Fruit fly (Drosophila melanogaster) whole organism, larva: Measurements from ENCODE around the gene CG14933.
A peak's percentile ranks its signal among the peaks of the same experiment; 100 is the strongest.

Experiments
- noc ChIP-seq: fragments of 200-800 bp; sonication (Bioruptor generic); optimal IDR thresholded peaks from 3 replicates; lab custom pipeline; 2019; ENCODE audit warnings: missing biosample characterization, mild to moderate bottlenecking, missing genetic modification characterization, moderate library complexity

Gene CG14933

DNA sequence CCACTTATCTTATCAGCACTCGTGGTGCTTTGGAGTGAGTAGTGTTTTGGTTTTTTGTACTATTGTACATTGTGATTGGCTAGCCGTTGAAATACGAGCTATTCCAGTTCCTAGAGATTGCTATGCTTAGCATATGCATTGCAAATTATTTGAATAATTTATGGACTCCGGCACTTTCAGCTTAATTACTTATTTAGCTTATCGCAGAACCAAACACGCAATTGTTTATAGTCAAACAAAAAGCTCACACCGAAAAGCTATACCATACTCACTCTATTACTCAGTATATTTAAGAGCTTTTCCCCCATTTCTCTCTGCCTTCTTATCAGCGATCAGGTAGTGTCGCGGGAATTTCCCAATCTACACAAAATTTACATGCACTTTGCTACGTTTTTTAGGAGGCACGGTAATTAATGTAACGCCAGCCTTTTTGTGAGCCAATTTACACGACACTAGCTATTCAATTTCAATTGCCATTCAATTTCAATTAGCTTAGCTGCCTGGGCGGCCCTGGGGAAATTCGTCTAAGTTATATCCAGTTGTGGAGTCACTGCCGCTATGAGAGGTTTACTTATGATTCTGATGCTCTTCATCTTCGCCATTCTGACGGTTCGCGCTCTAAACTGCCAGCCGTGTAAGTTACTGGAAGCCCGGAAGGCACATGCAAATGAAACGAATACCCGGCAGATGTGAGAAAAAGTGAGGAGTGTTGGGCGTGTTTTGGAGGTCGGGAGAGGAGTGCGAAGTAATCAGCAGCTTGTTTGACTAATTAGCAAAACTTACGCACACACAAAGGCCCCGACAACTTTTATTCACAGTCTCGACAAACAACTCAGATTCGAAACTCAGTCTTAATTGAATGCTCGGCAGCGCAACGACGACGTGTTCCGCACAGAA lies at the start of gene CG14933, which contains the start of the genes CG44008, CG46426 and CG42486:
TSS of gene CG14933 (plus strand) at position 538 of the 897 bp plus-strand sequence.
TSS of gene CG44008 (minus strand) at position 155 of the 897 bp plus-strand sequence.
TSS of gene CG46426 (plus strand) at position 538 of the 897 bp plus-strand sequence.
TSS of gene CG42486 (plus strand) at position 847 of the 897 bp plus-strand sequence.
- TF ChIP-seq noc (tag; lab: Kevin White, UChicago), result peak; percentile 19

DNA sequence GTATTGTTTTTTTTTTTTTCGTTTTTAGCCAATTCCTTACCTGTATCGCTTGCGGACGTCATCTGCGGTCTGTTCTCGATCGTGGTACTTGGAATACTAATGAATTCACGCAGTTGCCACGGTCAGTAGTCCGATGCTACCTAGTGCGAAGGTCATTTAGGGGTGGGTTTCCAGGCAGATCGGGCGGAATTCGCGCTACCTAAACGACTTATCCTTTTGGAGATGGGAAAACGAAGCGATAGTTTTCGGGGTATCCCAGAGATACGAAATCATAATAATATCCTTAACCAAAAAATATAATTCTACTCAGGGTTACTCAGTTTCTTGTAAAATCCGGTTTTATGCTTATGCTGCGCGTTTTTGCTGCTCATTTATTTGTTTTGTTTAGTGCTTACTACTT lies 48.6 kb upstream of the CG14933 start, which contains the start of gene CG14937:
TSS of gene CG14937 (minus strand) at position 101 of the 400 bp plus-strand sequence.
- no peak for TF ChIP-seq noc (tag; lab: Kevin White, UChicago)

DNA sequence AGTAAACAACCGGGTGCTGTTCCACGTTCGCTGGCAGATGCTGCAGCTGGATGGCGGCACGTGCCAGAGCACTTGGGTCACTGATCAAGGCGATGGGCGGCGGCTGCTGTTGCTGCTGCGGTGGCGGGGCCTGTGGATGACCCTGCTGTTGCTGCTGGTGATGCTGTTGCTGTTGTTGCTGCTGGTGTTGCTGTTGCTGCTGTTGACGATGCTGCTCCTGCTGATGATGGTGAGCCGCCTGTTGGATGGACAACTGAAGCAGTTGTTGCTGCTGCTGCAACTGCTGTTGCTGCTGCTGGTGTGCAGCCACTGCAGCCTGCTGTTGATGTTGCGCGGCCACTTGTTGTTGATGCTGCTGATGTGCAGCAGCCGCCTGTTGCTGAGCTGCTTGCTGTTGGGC lies 45.5 kb upstream of the CG14933 start:
- no peak for TF ChIP-seq noc (tag; lab: Kevin White, UChicago)

DNA sequence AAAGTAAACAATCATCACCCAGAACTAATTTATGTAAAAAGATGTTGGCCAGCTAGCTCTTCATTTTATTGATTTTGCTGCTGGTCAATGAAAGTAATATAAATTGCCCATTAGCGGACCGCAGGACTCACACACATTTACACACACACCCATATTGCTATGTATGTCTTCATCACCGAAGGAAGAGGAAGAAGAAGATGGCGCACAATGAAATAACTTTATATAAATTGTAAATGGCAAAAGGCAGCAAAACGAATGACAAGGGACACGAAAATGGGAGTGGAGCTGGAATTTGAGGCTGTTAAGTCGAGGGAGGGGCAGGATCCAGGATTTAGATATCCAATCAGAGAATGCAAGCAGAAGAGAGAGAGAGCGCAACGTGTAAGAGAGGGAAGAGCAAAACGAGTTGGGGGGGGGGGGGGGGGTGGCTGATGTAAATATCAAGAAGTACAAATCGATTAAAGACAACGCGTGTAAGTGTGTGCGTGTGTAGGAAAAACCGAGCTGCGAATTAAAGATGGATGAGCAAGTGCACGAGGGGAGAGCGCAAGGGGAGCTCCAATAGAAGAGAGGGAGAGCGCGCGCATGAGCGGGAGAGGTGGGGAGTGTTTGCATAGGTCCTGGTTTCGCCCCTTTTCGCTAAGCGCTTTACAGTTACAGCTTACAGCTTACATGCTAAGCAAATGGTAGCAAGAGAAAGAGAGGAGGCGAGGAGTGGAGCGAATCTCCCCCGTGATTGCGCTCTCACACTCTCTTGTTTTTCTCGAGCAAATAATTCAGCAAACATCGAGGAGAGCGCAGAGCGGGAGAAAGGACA lies 38.2 kb upstream of the CG14933 start:
- TF ChIP-seq noc (tag; lab: Kevin White, UChicago), result no peak

DNA sequence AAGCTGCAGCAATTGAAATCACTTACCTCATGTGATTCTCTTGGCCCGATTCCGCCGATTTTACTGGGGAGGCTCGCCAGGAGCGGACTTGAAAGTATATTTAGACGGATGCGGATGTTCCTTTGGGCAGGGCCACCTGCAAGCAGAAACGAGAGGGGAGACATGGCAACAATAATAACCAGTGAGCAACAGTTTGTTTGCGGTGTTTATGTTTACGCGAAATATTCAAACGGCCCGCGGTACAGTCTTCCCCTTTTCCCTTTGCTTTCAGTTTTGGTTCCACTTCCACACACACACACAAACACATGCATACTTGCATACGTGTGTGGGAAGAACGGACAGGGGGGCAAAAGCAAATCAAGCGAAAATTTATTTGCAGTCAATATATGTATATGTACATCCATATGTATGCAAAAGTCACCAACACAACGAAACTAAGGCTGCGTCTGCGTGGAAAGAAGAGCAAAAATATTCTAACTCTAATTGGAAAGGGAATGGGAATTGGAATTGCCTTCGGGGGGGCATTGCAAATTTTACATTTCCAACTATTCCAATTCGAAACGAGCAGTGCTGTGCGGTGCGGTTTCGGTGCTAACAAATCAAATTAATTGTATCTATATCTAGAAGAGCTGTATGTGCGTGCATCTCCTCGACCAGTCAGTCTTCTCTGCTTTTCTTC lies 36.5 kb upstream of the CG14933 start:
- TF ChIP-seq noc (tag; lab: Kevin White, UChicago), result no peak

DNA sequence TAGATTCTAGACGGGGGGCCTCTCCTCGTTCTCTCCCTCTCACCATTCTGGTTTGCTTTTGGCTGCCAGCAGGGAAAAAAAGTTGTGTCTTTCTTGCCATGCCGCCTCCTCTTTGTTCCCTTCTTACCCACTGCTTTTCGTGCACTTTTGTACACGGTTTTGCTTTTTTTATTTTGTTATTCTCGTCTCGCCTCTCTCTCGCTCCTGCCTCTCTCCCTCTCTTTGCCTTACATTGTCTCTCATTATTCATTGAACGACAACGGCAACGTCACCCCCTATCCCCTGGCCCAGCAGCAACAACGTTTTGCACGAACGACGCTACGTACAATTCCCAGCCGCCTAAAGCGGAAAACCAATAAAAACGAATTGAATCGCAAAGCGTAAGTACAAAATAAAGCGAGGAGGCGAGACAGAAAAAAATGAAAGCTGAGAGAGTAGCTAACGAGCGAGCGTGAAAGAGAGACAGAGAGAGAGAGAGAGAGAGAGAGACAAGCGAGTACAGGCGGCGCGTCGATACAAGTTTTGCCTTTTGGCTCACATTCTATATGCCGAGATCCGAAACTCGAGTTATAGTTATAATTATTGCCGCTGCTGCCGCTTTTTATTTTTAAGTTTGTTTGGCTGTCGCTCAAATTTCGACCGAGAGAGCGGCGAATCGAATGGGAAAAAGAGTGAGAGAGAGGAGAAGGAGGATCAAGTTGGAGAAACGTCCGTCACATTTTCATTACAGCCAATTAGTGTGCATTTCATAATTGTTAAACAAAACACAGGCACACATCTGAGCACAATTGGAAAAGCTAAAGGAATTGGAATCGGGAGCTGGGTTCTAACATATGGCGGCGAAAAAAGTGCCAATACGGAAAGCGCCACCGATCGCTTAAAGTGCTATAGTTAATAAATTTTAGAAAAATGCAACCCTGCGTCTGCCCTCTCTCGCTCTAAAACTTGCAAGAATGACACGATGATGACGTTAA lies 35.6 kb upstream of the CG14933 start:
- TF ChIP-seq noc (tag; lab: Kevin White, UChicago), result peak; percentile 24

DNA sequence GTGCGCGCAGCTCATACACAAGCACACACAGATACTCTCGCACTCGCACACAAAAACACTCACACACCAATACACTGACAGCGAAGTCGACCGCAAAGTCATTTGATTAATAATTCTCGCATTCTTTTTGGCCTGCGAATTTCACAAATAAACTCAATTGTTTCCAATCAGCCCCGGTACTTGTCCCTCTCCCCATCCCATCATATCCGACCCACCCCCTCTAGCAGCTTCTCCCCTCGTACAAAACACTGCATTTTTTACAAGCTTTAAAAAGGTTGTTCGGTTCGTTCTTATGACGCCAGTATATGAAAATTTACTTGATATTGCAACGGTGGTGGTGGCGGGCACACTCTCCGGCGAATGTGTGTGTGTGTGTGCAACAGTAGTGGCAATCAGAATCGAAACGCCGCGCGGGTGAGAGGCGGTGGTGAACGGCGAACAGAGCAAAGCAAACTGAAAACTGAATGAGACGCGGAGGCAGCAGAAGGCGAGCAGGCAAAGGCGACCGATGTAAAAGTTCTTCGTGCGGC lies 34.9 kb upstream of the CG14933 start:
- TF ChIP-seq noc (tag; lab: Kevin White, UChicago), result peak; percentile 60

DNA sequence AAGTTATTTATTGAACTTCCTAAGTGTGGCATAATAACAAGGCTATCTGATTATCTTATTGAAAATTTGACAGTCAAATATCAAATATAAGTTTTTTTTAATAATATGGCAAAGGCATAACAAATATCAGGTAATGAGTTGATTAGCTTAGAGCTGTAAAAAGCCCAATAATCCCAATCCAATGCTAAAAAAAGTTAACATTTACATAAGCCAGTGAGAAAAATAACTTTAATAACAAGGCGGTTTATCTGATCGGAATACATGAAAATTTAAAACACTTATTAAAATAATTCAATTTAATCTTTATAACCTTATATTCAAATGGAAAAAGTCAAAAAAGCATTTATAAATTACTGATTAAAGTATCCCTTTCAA lies 34.3 kb upstream of the CG14933 start:
- TF ChIP-seq noc (tag; lab: Kevin White, UChicago), result no peak

DNA sequence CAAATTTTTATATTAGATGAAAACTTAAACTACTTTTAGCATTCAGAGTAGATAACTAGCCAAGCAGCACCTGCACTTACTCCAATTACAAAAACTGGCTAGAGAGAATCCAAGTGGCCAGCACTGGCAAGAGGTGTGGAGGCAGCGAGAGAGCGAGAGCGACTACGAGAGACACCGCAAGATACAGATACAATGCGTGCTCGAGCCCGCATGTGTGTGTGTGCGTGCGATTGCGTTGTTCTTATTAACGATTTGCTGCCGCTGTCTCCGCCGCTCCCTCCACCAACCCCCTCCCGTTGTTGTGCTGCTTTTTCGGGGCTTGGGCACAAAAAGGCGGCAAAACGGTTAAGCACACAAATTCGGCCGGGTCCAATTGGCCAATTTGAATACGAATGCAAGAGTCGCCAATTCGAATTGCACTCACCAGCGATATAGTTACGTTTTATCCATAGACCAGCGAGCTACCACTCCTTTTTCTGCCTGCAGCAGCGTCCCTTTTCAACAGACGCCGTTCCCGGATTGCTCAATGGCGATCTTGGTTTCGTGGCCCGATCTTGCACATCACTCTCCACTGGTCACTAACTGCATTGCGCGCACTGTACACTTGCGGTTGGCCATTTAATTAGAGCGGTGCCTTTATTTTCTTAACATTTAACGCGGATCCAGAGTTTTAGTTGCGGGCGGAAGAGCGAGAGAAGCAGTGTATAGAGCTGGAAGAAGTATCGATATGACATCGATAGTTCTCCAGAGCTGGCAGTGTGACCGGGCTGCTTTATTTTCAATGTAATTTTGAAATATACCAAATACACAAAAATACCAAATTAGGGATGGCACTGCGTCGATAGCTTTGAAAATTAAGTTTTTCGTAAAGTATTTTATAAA lies 33.7 kb upstream of the CG14933 start, which contains the start of gene crol:
TSS of gene crol (minus strand) at position 737 of the 882 bp plus-strand sequence.
- peak; percentile 3 for TF ChIP-seq noc (tag; lab: Kevin White, UChicago)

DNA sequence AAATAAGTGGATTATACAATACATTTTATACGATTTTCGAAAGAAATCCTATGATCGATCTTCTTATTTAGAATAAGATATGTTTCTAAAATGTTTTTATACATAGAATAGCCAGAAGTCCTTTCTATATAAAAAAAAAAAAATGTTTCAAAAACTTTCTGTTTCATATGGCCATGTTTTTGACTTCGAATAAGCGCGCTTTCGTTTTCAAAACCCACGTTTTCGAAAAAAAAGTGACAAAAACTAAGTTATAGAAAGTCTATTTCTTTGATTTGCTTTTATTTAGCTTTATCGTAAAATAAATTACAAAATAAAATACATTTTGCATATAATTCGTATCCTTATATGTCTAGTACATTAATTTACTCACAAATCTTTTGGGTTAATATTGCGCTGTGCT lies 32.8 kb upstream of the CG14933 start:
- TF ChIP-seq noc (tag; lab: Kevin White, UChicago), result no peak

DNA sequence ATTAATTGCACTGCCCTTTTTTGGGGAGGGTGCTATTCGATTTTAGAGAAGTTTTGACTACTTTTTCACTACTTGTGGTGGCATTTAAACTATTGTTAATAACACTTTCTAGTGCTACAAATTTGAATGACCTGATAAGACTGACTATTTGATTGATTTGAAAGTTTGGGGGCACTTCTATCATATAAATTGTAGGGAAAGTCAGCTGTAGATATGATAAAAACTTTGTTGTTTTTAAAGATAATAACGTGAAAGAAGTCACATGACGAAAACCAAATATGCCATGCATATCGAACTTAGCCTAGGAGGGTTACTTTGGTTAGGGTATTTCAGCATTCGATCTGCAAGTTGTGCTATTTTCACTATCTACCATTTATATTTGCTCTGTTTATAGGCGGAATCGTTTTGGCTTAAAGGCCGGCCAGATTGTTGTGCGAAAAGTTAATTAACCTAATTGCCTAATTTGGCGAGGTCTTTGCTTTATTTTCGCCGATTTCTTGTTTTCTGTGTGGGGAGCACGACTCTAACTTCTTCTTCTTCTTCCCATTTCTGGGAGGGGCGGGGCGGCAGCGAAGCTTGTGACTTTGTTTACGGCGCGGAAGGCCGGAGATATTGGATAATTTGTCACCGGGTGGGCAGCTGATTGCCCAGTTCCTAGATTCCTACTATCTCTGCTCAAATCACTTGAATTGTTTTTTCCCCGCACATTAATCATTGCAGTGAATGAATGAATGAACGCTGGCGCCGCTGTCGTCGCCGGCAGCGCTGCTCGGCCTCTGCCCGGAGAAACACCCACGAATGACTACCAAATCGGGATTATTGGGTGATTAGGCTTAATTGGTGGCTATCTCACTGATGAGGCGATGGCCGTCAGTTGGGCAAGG lies 29.6 kb upstream of the CG14933 start:
- peak; percentile 53 for TF ChIP-seq noc (tag; lab: Kevin White, UChicago)

DNA sequence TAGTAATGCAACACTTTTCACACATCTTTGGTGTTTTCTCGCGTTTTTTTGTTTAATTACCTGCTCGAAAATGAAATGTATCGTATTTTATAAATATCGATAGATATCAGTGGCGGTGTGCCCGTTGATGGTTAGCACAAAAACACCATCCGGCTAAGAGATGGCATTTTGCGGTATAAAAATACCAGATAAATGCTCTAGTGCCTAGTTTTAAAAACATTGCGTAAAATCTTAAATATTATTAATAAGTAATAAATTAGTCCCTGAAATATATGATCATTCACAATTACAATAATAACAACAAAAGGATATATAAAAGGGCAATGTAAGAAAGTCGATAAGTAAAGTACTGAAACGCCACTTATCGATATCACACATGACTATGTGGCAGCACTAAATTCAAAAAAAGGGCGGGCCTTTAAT lies 29.0 kb upstream of the CG14933 start, which contains the start of gene CycY:
TSS of gene CycY (minus strand) at position 116 of the 423 bp plus-strand sequence.
- TF ChIP-seq noc (tag; lab: Kevin White, UChicago), result no peak
